Fruit fly (Drosophila melanogaster): ENCODE data around the gene Hsc70-2.
A peak's percentile ranks its signal among the peaks of the same experiment; 100 is the strongest.

Gene Hsc70-2

dm6 chr3R:13044459-13044858 is at the start of gene Hsc70-2:
Gene Hsc70-2 (plus strand): TSS chr3R:13044759.
- no peak for TF ChIP-seq BEAF-32 (GFP tag; optimal IDR thresholded peaks at IDR 0.05)
- TF ChIP-seq insv (GFP tag; optimal IDR thresholded peaks at IDR 0.05) = no peak
- TF ChIP-seq oc (tag; optimal IDR thresholded peaks at IDR 0.05) = no peak
- no peak for TF ChIP-seq Bgb (GFP tag; IDR thresholded peaks at IDR 0.05; ENCODE audit: partially characterized antibody)
- TF ChIP-seq CG6854 (GFP tag; optimal IDR thresholded peaks at IDR 0.05) = no peak
- TF ChIP-seq nau (GFP tag; optimal IDR thresholded peaks at IDR 0.05) = no peak
- no peak for TF ChIP-seq CG17829 (tag; optimal IDR thresholded peaks at IDR 0.05)
- TF ChIP-seq Camta (GFP tag; optimal IDR thresholded peaks at IDR 0.05) = no peak
- no peak for TF ChIP-seq CG17186 (GFP tag; optimal IDR thresholded peaks at IDR 0.05)
- no peak for TF ChIP-seq CG4282 (GFP tag; optimal IDR thresholded peaks at IDR 0.05)
- TF ChIP-seq Antp (GFP tag; optimal IDR thresholded peaks at IDR 0.05) = no peak
- TF ChIP-seq Oli (tag; optimal IDR thresholded peaks at IDR 0.05) = no peak
- no peak for TF ChIP-seq ranshi (GFP tag; IDR thresholded peaks at IDR 0.05)
- no peak for TF ChIP-seq bbx (GFP tag; IDR thresholded peaks at IDR 0.05; ENCODE audit: partially characterized antibody)

DNA sequence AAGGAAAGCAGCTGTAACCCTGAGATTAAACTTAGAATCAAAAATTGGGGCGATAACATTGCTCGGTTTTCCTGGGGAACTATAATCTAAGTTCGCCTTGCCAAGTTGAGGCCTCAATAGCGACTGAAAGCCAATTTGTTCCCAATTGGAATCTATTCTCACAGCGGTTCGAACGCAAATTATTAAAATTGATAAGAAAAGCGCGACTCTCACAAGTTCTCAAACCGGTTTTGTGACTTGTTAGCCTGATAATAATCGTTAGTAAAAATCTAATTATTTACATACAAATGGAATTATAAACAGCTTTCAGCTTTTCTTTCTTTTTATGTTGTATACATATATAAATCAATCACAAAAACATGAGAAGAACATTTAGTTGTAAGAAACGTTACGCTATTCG is 49.5 kb upstream of the Hsc70-2 start, which contains the start of gene yellow-f2:
Gene yellow-f2 (minus strand): TSS at position 101 of the 400 bp plus-strand sequence.
- TF ChIP-seq CG34376 (GFP tag; optimal IDR thresholded peaks at IDR 0.05) (peak; percentile 11), so (GFP tag; IDR thresholded peaks at IDR 0.05) (no peak), CG6175 (GFP tag; IDR thresholded peaks at IDR 0.05) (no peak), Camta (GFP tag; optimal IDR thresholded peaks at IDR 0.05) (no peak), CG2116 (GFP tag; optimal IDR thresholded peaks at IDR 0.05) (no peak), CG7357 (GFP tag; IDR thresholded peaks at IDR 0.05) (no peak), ci (GFP tag; IDR thresholded peaks at IDR 0.05) (no peak), sna (GFP tag; IDR thresholded peaks at IDR 0.05; ENCODE audit: partially characterized antibody) (no peak), CG42726 (GFP tag; IDR thresholded peaks at IDR 0.05; ENCODE audit: partially characterized antibody) (no peak), CG7963 (GFP tag; IDR thresholded peaks at IDR 0.05; ENCODE audit: partially characterized antibody) (no peak), lola (GFP tag; optimal IDR thresholded peaks at IDR 0.05) (no peak), Fer3 (tag; optimal IDR thresholded peaks at IDR 0.05) (no peak), sug (tag; optimal IDR thresholded peaks at IDR 0.05) (peak; percentile 38), Elba2 (GFP tag; optimal IDR thresholded peaks at IDR 0.05) (peak; percentile 72), MBD-R2 (GFP tag; IDR thresholded peaks at IDR 0.05) (no peak)

DNA sequence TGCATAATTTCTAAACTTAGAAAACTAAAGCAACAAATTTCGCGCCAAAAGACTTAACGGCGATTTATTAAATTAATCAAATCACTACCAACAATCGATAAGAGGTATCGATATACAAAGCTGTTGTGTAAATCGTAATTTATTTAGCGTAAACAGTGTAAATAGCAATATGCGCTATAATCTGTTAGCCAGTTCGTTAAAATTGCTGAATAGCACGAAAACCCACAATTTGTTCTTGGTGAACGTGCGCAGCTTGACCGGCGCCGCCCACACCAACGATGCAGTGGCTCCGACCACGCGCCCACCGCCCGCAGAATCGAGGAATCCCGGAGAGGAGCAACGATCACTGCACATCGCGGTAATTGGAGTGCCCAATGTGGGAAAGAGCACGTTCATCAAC is 49.0 kb upstream of the Hsc70-2 start, which contains the start of gene CG7488:
Gene CG7488 (plus strand): TSS at position 99 of the 400 bp plus-strand sequence.
- TF ChIP-seq sens (GFP tag) (peak; percentile 76), CG9437 (GFP tag; optimal IDR thresholded peaks at IDR 0.05) (peak; percentile 25), CG17385 (GFP tag; optimal IDR thresholded peaks at IDR 0.05) (no peak), CG11247 (GFP tag; IDR thresholded peaks at IDR 0.05) (no peak), schlank (tag; optimal IDR thresholded peaks at IDR 0.05) (no peak), CG6791 (GFP tag; IDR thresholded peaks at IDR 0.05; ENCODE audit: partially characterized antibody) (peak; percentile 89), rib (GFP tag; IDR thresholded peaks at IDR 0.05) (no peak), bbx (GFP tag; IDR thresholded peaks at IDR 0.05; ENCODE audit: partially characterized antibody) (peak; percentile 87), dan (GFP tag; IDR thresholded peaks at IDR 0.05) (no peak), unc-4 (GFP tag; IDR thresholded peaks at IDR 0.05; ENCODE audit: partially characterized antibody) (peak; percentile 86), Dll (GFP tag; IDR thresholded peaks at IDR 0.05; ENCODE audit: partially characterized antibody) (peak; percentile 92), CG16813 (GFP tag; IDR thresholded peaks at IDR 0.05; ENCODE audit: partially characterized antibody) (peak; percentile 70), vvl (GFP tag; IDR thresholded peaks at IDR 0.05) (no peak), pzg (GFP tag; optimal IDR thresholded peaks at IDR 0.05) (peak; percentile 48), Dp (GFP tag; optimal IDR thresholded peaks at IDR 0.05) (peak; percentile 91), CG8924 (tag; optimal IDR thresholded peaks at IDR 0.05) (no peak), MBD-R2 (GFP tag; IDR thresholded peaks at IDR 0.05) (peak; percentile 62), CG14441 (GFP tag; IDR thresholded peaks at IDR 0.05) (no peak), CG12769 (tag; optimal IDR thresholded peaks at IDR 0.05) (no peak), Tbp (GFP tag; optimal IDR thresholded peaks at IDR 0.05) (no peak), inv (GFP tag; IDR thresholded peaks at IDR 0.05; ENCODE audit: partially characterized antibody) (peak; percentile 38; the same call in 1 of the 2 replicates), knrl (GFP tag; IDR thresholded peaks at IDR 0.05; ENCODE audit: partially characterized antibody) (peak; percentile 60; the same call in 2 of the 3 replicates)

All from whole organism, embryonic.